Worm (Caenorhabditis elegans): ENCODE results near the gene C54E10.3.

Gene C54E10.3

DNA sequence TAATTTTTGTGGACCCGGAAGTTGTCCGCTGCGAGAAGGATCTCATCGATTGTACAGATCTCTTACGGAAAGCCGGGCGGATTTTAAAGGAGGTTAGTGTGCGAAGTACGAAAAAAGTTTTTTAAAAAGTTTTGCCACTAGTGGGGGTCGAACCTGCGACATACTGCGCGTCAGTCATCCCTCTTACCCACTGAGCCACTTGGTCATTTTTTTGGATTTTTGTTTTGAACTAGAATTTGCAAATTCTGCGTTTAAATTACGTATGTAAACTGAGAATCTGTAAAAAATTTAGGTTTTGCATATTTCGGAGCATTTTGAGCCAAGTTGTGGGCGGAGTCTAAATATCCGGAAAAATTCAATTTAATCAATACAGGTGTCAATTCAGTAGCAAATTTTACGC is 37.8 kb downstream of the C54E10.3 start:
- TF ChIP-seq dao-5 (tag; optimal IDR thresholded peaks at IDR 0.05) = no peak
- TF ChIP-seq him-1 (tag; optimal IDR thresholded peaks at IDR 0.05) = no peak
- no peak for TF ChIP-seq W03F9.2 (tag; optimal IDR thresholded peaks at IDR 0.05)

DNA sequence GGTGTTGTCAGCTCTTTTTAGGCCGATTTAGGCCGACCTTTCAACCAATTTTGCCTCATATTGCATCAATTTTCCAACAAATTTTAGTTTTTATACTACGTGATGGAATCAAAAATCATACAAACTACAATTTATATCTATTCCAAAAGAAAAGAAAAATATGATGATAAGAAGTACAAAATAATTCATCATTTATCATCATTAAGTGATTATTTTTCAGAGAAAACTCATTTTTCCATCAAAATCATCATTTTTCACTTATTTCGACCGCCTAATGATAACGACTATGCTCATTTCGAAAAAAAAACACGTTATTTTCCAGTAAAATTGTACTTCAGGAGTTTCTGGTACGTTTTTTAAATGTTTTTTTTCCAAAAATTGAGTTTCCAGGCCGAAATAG is 44.0 kb downstream of the C54E10.3 start:
- no peak for TF ChIP-seq W03F9.2 (tag; optimal IDR thresholded peaks at IDR 0.05)
- TF ChIP-seq him-1 (tag; optimal IDR thresholded peaks at IDR 0.05) = no peak

DNA sequence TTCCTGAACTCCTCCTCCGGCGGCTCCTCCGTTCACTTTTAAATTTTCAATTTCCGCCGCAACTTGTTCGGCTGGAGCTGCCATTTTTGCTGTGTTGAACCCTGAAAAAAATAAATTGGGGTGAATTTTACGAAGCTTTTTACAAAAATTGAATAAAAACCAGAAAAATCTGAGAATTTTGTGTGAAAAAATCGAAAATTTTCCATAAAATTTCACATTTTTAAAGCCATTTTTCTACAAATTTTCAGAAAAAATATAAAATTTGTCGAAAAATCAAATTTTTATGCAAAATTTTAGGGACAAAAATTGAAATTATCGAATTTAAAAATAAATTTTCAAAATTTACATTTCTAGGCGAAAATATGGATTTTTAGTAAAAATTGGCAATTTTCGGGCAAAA is 48.3 kb downstream of the C54E10.3 start, which contains the start of gene wars-1:
TSS of gene wars-1 (minus strand) at position 101 of the 400 bp plus-strand sequence.
- no peak for TF ChIP-seq him-1 (tag; optimal IDR thresholded peaks at IDR 0.05)
- TF ChIP-seq W03F9.2 (tag; optimal IDR thresholded peaks at IDR 0.05) = no peak
- TF ChIP-seq dao-5 (tag; optimal IDR thresholded peaks at IDR 0.05) = no peak
